Worm (Caenorhabditis elegans) whole organism, L4 larva: ENCODE data around the gene pbo-5.

Experiments
- F10B5.3 ChIP-seq: sonication (generic microtip); optimal IDR thresholded peaks from 2 replicates; lab custom pipeline; 2016; ENCODE audit warnings: mild to moderate bottlenecking, missing genetic modification characterization, missing compliant biosample characterization
- F37D6.2 ChIP-seq: sonication (generic microtip); optimal IDR thresholded peaks from 2 replicates; lab custom pipeline; 2016; ENCODE audit warnings: mild to moderate bottlenecking, missing genetic modification characterization, missing compliant biosample characterization
- T20F7.1 ChIP-seq: fragments of 200-800 bp; sonication (Bioruptor generic); optimal IDR thresholded peaks from 2 replicates; lab custom pipeline; 2018; ENCODE audit warnings: mild to moderate bottlenecking, missing genetic modification characterization, missing compliant biosample characterization
- Y105C5A.15 ChIP-seq: fragments of 200-800 bp; sonication (Bioruptor generic); IDR thresholded peaks from 2 replicates; pipeline ENCODE4 v1.3.6; 2022; ENCODE audit warnings: missing genetic modification characterization, missing compliant biosample characterization
- ama-1 ChIP-seq: fragments of 150-350 bp; optimal IDR thresholded peaks from 2 replicates; lab custom pipeline; 2014; ENCODE audit warnings: inconsistent platforms, mixed read lengths
- ceh-20 ChIP-seq: fragments of 200-800 bp; sonication (Bioruptor generic); IDR thresholded peaks from 2 replicates; pipeline ENCODE4 v1.3.6; 2022; ENCODE audit warnings: missing genetic modification reagents, missing genetic modification characterization, missing compliant biosample characterization
- ceh-44 ChIP-seq: fragments of 200-800 bp; sonication (Bioruptor generic); IDR thresholded peaks from 2 replicates; pipeline ENCODE4 v1.3.6; 2022; ENCODE audit warnings: missing genetic modification reagents, missing genetic modification characterization, missing compliant biosample characterization
- ceh-82 ChIP-seq: sonication (generic microtip); optimal IDR thresholded peaks from 2 replicates; lab custom pipeline; 2017; ENCODE audit warnings: missing biosample characterization, missing genetic modification characterization
- ctbp-1 ChIP-seq: fragments of 200-800 bp; sonication (Bioruptor generic); IDR thresholded peaks from 2 replicates; pipeline ENCODE4 v1.3.6; 2022; ENCODE audit warnings: missing genetic modification reagents, missing genetic modification characterization, missing compliant biosample characterization
- daf-19 ChIP-seq: fragments of 200-800 bp; sonication (Bioruptor generic); conservative IDR thresholded peaks from 2 replicates; pipeline ENCODE4 v1.3.6; 2022; ENCODE audit warnings: missing genetic modification characterization, missing compliant biosample characterization
- dpl-1 ChIP-seq: fragments of 150-350 bp; optimal IDR thresholded peaks from 2 replicates; lab custom pipeline; 2014; ENCODE audit warnings: missing biosample characterization, missing genetic modification reagents, missing genetic modification characterization
- egl-43 ChIP-seq: fragments of 200-800 bp; sonication (Bioruptor generic); IDR thresholded peaks from 2 replicates; pipeline ENCODE4 v1.3.6; 2022; ENCODE audit warnings: missing genetic modification reagents, missing genetic modification characterization, missing compliant biosample characterization
- fkh-10 ChIP-seq: fragments of 150-350 bp; optimal IDR thresholded peaks from 2 replicates; lab custom pipeline; 2014; ENCODE audit warnings: missing biosample characterization, missing genetic modification reagents, missing genetic modification characterization
- hmg-1.1 ChIP-seq: fragments of 200-800 bp; sonication (Bioruptor generic); IDR thresholded peaks from 2 replicates; pipeline ENCODE4 v1.3.6; 2022; ENCODE audit warnings: missing genetic modification reagents, missing genetic modification characterization, missing compliant biosample characterization
- lim-7 ChIP-seq: fragments of 200-800 bp; sonication (Bioruptor generic); IDR thresholded peaks from 2 replicates; pipeline ENCODE4 v1.3.6; 2022; ENCODE audit warnings: missing genetic modification characterization, missing compliant biosample characterization
- lin-1 ChIP-seq: fragments of 200-800 bp; sonication (Bioruptor generic); IDR thresholded peaks from 2 replicates; pipeline ENCODE4 v1.3.6; 2022; ENCODE audit warnings: missing genetic modification reagents, missing genetic modification characterization, missing compliant biosample characterization
- lin-15B ChIP-seq: fragments of 150-350 bp; sonication (generic microtip); optimal IDR thresholded peaks from 3 replicates; lab custom pipeline; 2014; ENCODE audit warnings: missing biosample characterization, missing genetic modification characterization
- madf-9 ChIP-seq: fragments of 200-800 bp; sonication (Bioruptor generic); conservative IDR thresholded peaks from 2 replicates; pipeline ENCODE4 v1.3.6; 2022; ENCODE audit warnings: missing genetic modification reagents, missing genetic modification characterization, missing compliant biosample characterization
- mdl-1 ChIP-seq, 2 experiments: fragments of 150-350 bp in 1 of 2; sonication (generic microtip) in 1 of 2; optimal IDR thresholded peaks; 2 replicates each; lab custom pipeline; 2014 to 2017; ENCODE audit warnings: missing biosample characterization in 2 of 2, missing genetic modification characterization in 2 of 2
- nhr-10 ChIP-seq: fragments of 150-350 bp; optimal IDR thresholded peaks from 2 replicates; lab custom pipeline; 2014; ENCODE audit warnings: missing biosample characterization, missing genetic modification characterization
- nhr-111 ChIP-seq: fragments of 200-800 bp; sonication (Bioruptor generic); optimal IDR thresholded peaks from 2 replicates; lab custom pipeline; 2018; ENCODE audit warnings: mild to moderate bottlenecking, missing genetic modification characterization, missing compliant biosample characterization
- nhr-237 ChIP-seq: sonication (generic microtip); optimal IDR thresholded peaks from 2 replicates; lab custom pipeline; 2017; ENCODE audit warnings: missing biosample characterization, missing genetic modification characterization
- nhr-41 ChIP-seq: fragments of 200-800 bp; sonication (Bioruptor generic); IDR thresholded peaks from 2 replicates; pipeline ENCODE4 v1.3.6; 2022; ENCODE audit warnings: missing genetic modification reagents, missing genetic modification characterization, missing compliant biosample characterization
- nhr-6 ChIP-seq: fragments of 150-350 bp; optimal IDR thresholded peaks from 2 replicates; lab custom pipeline; 2014; ENCODE audit warnings: missing biosample characterization, missing genetic modification characterization
- nhr-77 ChIP-seq: fragments of 150-350 bp; optimal IDR thresholded peaks from 2 replicates; lab custom pipeline; 2014; ENCODE audit warnings: missing biosample characterization, missing genetic modification characterization
- rbr-2 ChIP-seq: sonication (generic microtip); optimal IDR thresholded peaks from 2 replicates; lab custom pipeline; 2016; ENCODE audit warnings: missing genotype, missing genetic modification characterization, missing compliant biosample characterization
- spr-1 ChIP-seq: sonication (generic microtip); optimal IDR thresholded peaks from 2 replicates; lab custom pipeline; 2016; ENCODE audit warnings: mild to moderate bottlenecking, missing genetic modification characterization, missing compliant biosample characterization
- spr-3 ChIP-seq: fragments of 200-800 bp; sonication (Bioruptor generic); optimal IDR thresholded peaks from 2 replicates; lab custom pipeline; 2018; ENCODE audit warnings: mild to moderate bottlenecking, missing genetic modification characterization, missing compliant biosample characterization
- tag-97 ChIP-seq: fragments of 200-800 bp; sonication (Bioruptor generic); IDR thresholded peaks from 2 replicates; pipeline ENCODE4 v1.3.6; 2022; ENCODE audit warnings: missing genetic modification characterization, missing compliant biosample characterization
- unc-62 ChIP-seq, 3 experiments: fragments of 150-350 bp in 1 of 3; sonication (generic microtip); optimal IDR thresholded peaks in 2 of 3; peaks in 1 of 3; 1 replicate in 1 of 3; 2 replicates in 2 of 3; lab custom pipeline; 2014 to 2017; ENCODE audit warnings: missing biosample characterization in 3 of 3, missing genetic modification characterization in 3 of 3, missing genetic modification reagents in 3 of 3, missing genotype in 1 of 3

The pbo-5 gene

ce11 chrV:20910167-20910566, 5.1 kb upstream of the pbo-5 start, which contains the start of gene ttll-9:
ttll-9 (plus strand) TSS chrV:20910467.
- TF ChIP-seq nhr-111 (no peak), dpl-1 (GFP tag; lab: Kevin White, UChicago) (no peak), nhr-6 (tag; lab: Kevin White, UChicago) (no peak), ceh-44 (GFP tag; lab: Robert Waterston, UW) (no peak), ceh-82 (tag; lab: Kevin White, UChicago) (no peak), nhr-41 (GFP tag; lab: Robert Waterston, UW) (no peak), T20F7.1 (no peak), unc-62 (GFP tag; optimal IDR thresholded peaks at IDR 0.05 in 1 of 2; lab: Kevin White, UChicago) (no peak), unc-62 (tag; optimal IDR thresholded peaks at IDR 0.05; lab: Kevin White, UChicago) (no peak), daf-19 (GFP tag; lab: Robert Waterston, UW) (no peak), rbr-2 (tag; lab: Kevin White, UChicago) (no peak), nhr-77 (tag; lab: Kevin White, UChicago) (no peak), mdl-1 (tag; optimal IDR thresholded peaks at IDR 0.05; lab: Kevin White, UChicago) (no peak), nhr-237 (no peak), spr-1 (no peak), fkh-10 (GFP tag; lab: Kevin White, UChicago) (no peak), ama-1 (no peak)

ce11 chrV:20920390-20920789, 5.1 kb downstream of the pbo-5 start:
- no peak for TF ChIP-seq ceh-20 (GFP tag; lab: Robert Waterston, UW)
- TF ChIP-seq rbr-2 (tag; lab: Kevin White, UChicago) = no peak
- TF ChIP-seq lin-1 (GFP tag; lab: Robert Waterston, UW) = no peak
- no peak for TF ChIP-seq unc-62 (GFP tag; optimal IDR thresholded peaks at IDR 0.05 in 1 of 2; lab: Kevin White, UChicago)
- TF ChIP-seq unc-62 (tag; optimal IDR thresholded peaks at IDR 0.05; lab: Kevin White, UChicago) = no peak
- no peak for TF ChIP-seq egl-43 (GFP tag; lab: Robert Waterston, UW)
- TF ChIP-seq hmg-1.1 (GFP tag; lab: Robert Waterston, UW) = no peak
- TF ChIP-seq madf-9 = no peak
- TF ChIP-seq tag-97 (GFP tag; lab: Robert Waterston, UW) = no peak
- TF ChIP-seq spr-3 (GFP tag; lab: Kevin White, UChicago) = no peak
- TF ChIP-seq F10B5.3 (tag; lab: Kevin White, UChicago) = no peak
- TF ChIP-seq nhr-10 = no peak
- no peak for TF ChIP-seq lin-15B (tag; lab: Kevin White, UChicago)
- no peak for TF ChIP-seq Y105C5A.15
- TF ChIP-seq lim-7 (GFP tag; lab: Robert Waterston, UW) = no peak
- TF ChIP-seq F37D6.2 = no peak
- no peak for TF ChIP-seq ctbp-1
